Fruit fly (Drosophila melanogaster): ENCODE data around the gene Oamb.

Oamb gene

dm6 chr3R:20739971-20740370 is 25.6 kb upstream of the Oamb start, which contains the start of gene CG42322:
Gene CG42322, plus strand, starts transcription at chr3R:20740108.
- no peak for TF ChIP-seq Sp1 (GFP tag; optimal IDR thresholded peaks at IDR 0.05)

- TF ChIP-seq fru (GFP tag; optimal IDR thresholded peaks at IDR 0.05) (no peak), Hnf4 (GFP tag; optimal IDR thresholded peaks at IDR 0.05) (no peak), usp (GFP tag; optimal IDR thresholded peaks at IDR 0.05) (no peak), Sp1 (GFP tag; optimal IDR thresholded peaks at IDR 0.05) (no peak), Rel (GFP tag; optimal IDR thresholded peaks at IDR 0.05) (no peak), Rel (tag; optimal IDR thresholded peaks at IDR 0.05) (no peak), Mio (GFP tag; optimal IDR thresholded peaks at IDR 0.05) (no peak), Vsx2 (GFP tag; optimal IDR thresholded peaks at IDR 0.05; ENCODE audit: partially characterized antibody) (no peak), dsf (GFP tag; optimal IDR thresholded peaks at IDR 0.05; ENCODE audit: borderline replicate concordance) (no peak), Dif (GFP tag; optimal IDR thresholded peaks at IDR 0.05; ENCODE audit: partially characterized antibody) (no peak), Hr78 (GFP tag; optimal IDR thresholded peaks at IDR 0.05) (no peak), Jra (GFP tag; optimal IDR thresholded peaks at IDR 0.05) (no peak), pan (optimal IDR thresholded peaks at IDR 0.05) (no peak)
These were observed 24.6 kb upstream of the Oamb start, which contains the start of gene CG17267 for dm6 chr3R:20739000-20739399. Gene CG17267, minus strand, starts transcription at chr3R:20739100.

DNA sequence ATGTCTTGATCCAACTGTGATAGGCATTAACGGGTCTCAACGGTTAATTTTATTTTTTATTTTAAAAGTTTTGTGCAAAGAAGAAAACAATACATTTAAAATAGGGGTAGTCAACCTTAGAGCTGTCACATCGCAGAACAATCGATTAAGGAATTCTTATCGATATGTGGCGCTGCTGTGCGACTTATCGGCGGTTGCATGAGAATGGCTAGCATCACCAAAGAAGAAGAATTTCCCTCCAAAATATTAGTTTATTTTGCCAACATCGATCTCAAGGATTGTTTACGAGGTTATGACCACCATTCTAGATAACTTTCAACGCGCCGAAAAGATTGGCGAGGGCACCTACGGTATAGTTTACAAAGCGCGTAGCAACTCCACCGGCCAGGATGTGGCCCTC is 21.0 kb upstream of the Oamb start, which contains the start of gene Cdk2:
Gene Cdk2 (plus strand): TSS at position 219 of the 400 bp plus-strand sequence.
- TF ChIP-seq dl (GFP tag; optimal IDR thresholded peaks at IDR 0.05; ENCODE audit: insufficient read depth in 1 of 2, partially characterized antibody in 2 of 2) (no peak), N (GFP tag; optimal IDR thresholded peaks at IDR 0.05) (no peak), HLH106 (tag; optimal IDR thresholded peaks at IDR 0.05) (peak; percentile 1), lola (GFP tag; optimal IDR thresholded peaks at IDR 0.05) (no peak), tai (GFP tag; optimal IDR thresholded peaks at IDR 0.05) (peak; percentile 10), fru (GFP tag; optimal IDR thresholded peaks at IDR 0.05) (no peak), rgr (GFP tag; optimal IDR thresholded peaks at IDR 0.05) (no peak), Dfd (GFP tag; optimal IDR thresholded peaks at IDR 0.05) (no peak), dmrt93B (GFP tag; optimal IDR thresholded peaks at IDR 0.05) (no peak), Sp1 (GFP tag; optimal IDR thresholded peaks at IDR 0.05) (no peak), sage (GFP tag; optimal IDR thresholded peaks at IDR 0.05) (no peak), ey (GFP tag; optimal IDR thresholded peaks at IDR 0.05) (no peak), h (GFP tag; optimal IDR thresholded peaks at IDR 0.05) (no peak), Mio (GFP tag; optimal IDR thresholded peaks at IDR 0.05) (no peak), Jra (GFP tag; optimal IDR thresholded peaks at IDR 0.05) (no peak), woc (GFP tag; optimal IDR thresholded peaks at IDR 0.05) (no peak), Rel (GFP tag; optimal IDR thresholded peaks at IDR 0.05) (no peak), Rel (tag; optimal IDR thresholded peaks at IDR 0.05) (no peak), CrebA (GFP tag; optimal IDR thresholded peaks at IDR 0.05; ENCODE audit: borderline replicate concordance) (no peak), Dif (GFP tag; optimal IDR thresholded peaks at IDR 0.05; ENCODE audit: partially characterized antibody) (no peak), foxo (GFP tag; optimal IDR thresholded peaks at IDR 0.05) (peak in 1 of 2 experiments; percentile 21), Hr83 (GFP tag; optimal IDR thresholded peaks at IDR 0.05; ENCODE audit: poor library complexity, severe bottlenecking) (peak; percentile 53), jim (GFP tag; optimal IDR thresholded peaks at IDR 0.05) (no peak), dsf (GFP tag; optimal IDR thresholded peaks at IDR 0.05; ENCODE audit: borderline replicate concordance) (no peak), Vsx2 (GFP tag; optimal IDR thresholded peaks at IDR 0.05; ENCODE audit: partially characterized antibody) (no peak)

dm6 chr3R:20731331-20731730 is 17.0 kb upstream of the Oamb start, which contains the start of gene CG31205:
Gene CG31205, plus strand, starts transcription at chr3R:20731631.
- TF ChIP-seq tai (GFP tag; optimal IDR thresholded peaks at IDR 0.05) (no peak), br (GFP tag; optimal IDR thresholded peaks at IDR 0.05) (no peak), dmrt93B (GFP tag; optimal IDR thresholded peaks at IDR 0.05) (no peak), Rel (GFP tag; optimal IDR thresholded peaks at IDR 0.05) (no peak), Rel (tag; optimal IDR thresholded peaks at IDR 0.05) (no peak), Sp1 (GFP tag; optimal IDR thresholded peaks at IDR 0.05) (no peak), Hnf4 (GFP tag; optimal IDR thresholded peaks at IDR 0.05) (no peak)

DNA sequence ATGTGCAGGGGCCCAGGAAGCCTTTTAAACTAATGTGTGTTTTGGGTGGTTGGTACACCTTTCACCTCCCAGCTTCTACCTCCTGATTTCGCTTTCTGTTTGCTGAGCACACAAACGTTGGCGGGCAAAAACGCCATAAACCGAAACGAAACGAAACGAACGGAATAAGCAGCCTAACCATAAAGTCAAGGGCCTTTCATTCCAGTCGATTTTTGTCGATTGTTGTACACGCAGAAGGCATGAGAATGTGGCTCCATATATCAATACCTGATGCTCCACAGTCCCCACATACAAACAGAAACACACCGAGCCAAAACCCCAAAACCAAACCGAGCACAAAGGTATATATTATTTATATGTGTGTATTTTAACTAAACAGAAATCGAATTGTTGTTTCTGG is 9.1 kb upstream of the Oamb start:
- TF ChIP-seq br (GFP tag; optimal IDR thresholded peaks at IDR 0.05) (no peak), foxo (GFP tag; optimal IDR thresholded peaks at IDR 0.05) (no peak), sage (GFP tag; optimal IDR thresholded peaks at IDR 0.05) (no peak), Myc (optimal IDR thresholded peaks at IDR 0.05) (no peak), jim (GFP tag; optimal IDR thresholded peaks at IDR 0.05) (no peak), lola (GFP tag; optimal IDR thresholded peaks at IDR 0.05) (no peak), dsf (GFP tag; optimal IDR thresholded peaks at IDR 0.05; ENCODE audit: borderline replicate concordance) (no peak), psq (GFP tag; optimal IDR thresholded peaks at IDR 0.05) (no peak), Abd-B (GFP tag; optimal IDR thresholded peaks at IDR 0.05) (no peak), GATAd (GFP tag; optimal IDR thresholded peaks at IDR 0.05) (no peak), rgr (GFP tag; optimal IDR thresholded peaks at IDR 0.05) (no peak), Hr83 (GFP tag; optimal IDR thresholded peaks at IDR 0.05; ENCODE audit: poor library complexity, severe bottlenecking) (no peak), CG32264 (GFP tag; optimal IDR thresholded peaks at IDR 0.05) (no peak), HLH106 (tag; optimal IDR thresholded peaks at IDR 0.05) (no peak), dmrt93B (GFP tag; optimal IDR thresholded peaks at IDR 0.05) (no peak), CrebA (GFP tag; optimal IDR thresholded peaks at IDR 0.05; ENCODE audit: borderline replicate concordance) (no peak)

Measured in whole organism, wandering third instar larva.